Fruit fly (Drosophila melanogaster): ENCODE measurements around the gene CG31998.
A peak's percentile ranks its signal among the peaks of the same experiment; 100 is the strongest.

Gene CG31998

dm6 chr4:181639-182038 is 24.1 kb downstream of the CG31998 start:
- TF ChIP-seq CG30020 (tag; optimal IDR thresholded peaks at IDR 0.05) (peak; percentile 88), sens (GFP tag) (peak; percentile 53), Opbp (GFP tag; IDR thresholded peaks at IDR 0.05; ENCODE audit: partially characterized antibody) (no peak), jing (GFP tag; optimal IDR thresholded peaks at IDR 0.05) (no peak), MESR4 (GFP tag; optimal IDR thresholded peaks at IDR 0.05) (peak; percentile 5), Dad (GFP tag; optimal IDR thresholded peaks at IDR 0.05) (no peak), ewg (GFP tag; optimal IDR thresholded peaks at IDR 0.05) (no peak), CG17802 (tag; optimal IDR thresholded peaks at IDR 0.05) (peak; percentile 78), sna (GFP tag; IDR thresholded peaks at IDR 0.05; ENCODE audit: partially characterized antibody) (no peak), CG12299 (tag; optimal IDR thresholded peaks at IDR 0.05) (no peak), Trl (optimal IDR thresholded peaks at IDR 0.05) (no peak), Trl (GFP tag; optimal IDR thresholded peaks at IDR 0.05) (no peak), row (GFP tag; IDR thresholded peaks at IDR 0.05) (peak; percentile 38; the same call in 1 of the 3 replicates), ash1 (GFP tag; optimal IDR thresholded peaks at IDR 0.05) (no peak), H15 (GFP tag; IDR thresholded peaks at IDR 0.05) (no peak), onecut (GFP tag; IDR thresholded peaks at IDR 0.05) (peak; percentile 5; the same call in 1 of the 2 replicates), CG9727 (GFP tag; optimal IDR thresholded peaks at IDR 0.05) (no peak), CG8290 (GFP tag; optimal IDR thresholded peaks at IDR 0.05) (peak; percentile 23), CG8290 (tag; optimal IDR thresholded peaks at IDR 0.05) (peak in 1 of 2 experiments; percentile 58), Med (GFP tag) (peak; percentile 84), CG1603 (tag; optimal IDR thresholded peaks at IDR 0.05) (peak; percentile 73), sc (optimal IDR thresholded peaks at IDR 0.05) (no peak), sc (GFP tag; optimal IDR thresholded peaks at IDR 0.05) (no peak), CG17359 (tag; optimal IDR thresholded peaks at IDR 0.05) (peak; percentile 5), stc (GFP tag; IDR thresholded peaks at IDR 0.05) (no peak), D19A (tag; optimal IDR thresholded peaks at IDR 0.05) (peak; percentile 24), ara (GFP tag; IDR thresholded peaks at IDR 0.05) (no peak), Dref (GFP tag; IDR thresholded peaks at IDR 0.05) (no peak), caup (GFP tag; optimal IDR thresholded peaks at IDR 0.05; ENCODE audit: severe bottlenecking) (peak; percentile 24), Pdp1 (GFP tag; optimal IDR thresholded peaks at IDR 0.05) (peak in 1 of 2 experiments; percentile 77), nerfin-2 (GFP tag; IDR thresholded peaks at IDR 0.05; ENCODE audit: partially characterized antibody) (no peak), CG12769 (tag; optimal IDR thresholded peaks at IDR 0.05) (peak; percentile 8), Drgx (GFP tag; IDR thresholded peaks at IDR 0.05) (no peak), wek (GFP tag; optimal IDR thresholded peaks at IDR 0.05) (peak; percentile 32), pfk (GFP tag; optimal IDR thresholded peaks at IDR 0.05) (peak; percentile 63), CG11723 (GFP tag; optimal IDR thresholded peaks at IDR 0.05) (peak; percentile 85), Max (GFP tag; optimal IDR thresholded peaks at IDR 0.05) (no peak), ato (GFP tag; IDR thresholded peaks at IDR 0.05; ENCODE audit: partially characterized antibody) (no peak), CG2199 (GFP tag; IDR thresholded peaks at IDR 0.05) (peak; percentile 91), Deaf1 (tag; optimal IDR thresholded peaks at IDR 0.05) (peak; percentile 91)

DNA sequence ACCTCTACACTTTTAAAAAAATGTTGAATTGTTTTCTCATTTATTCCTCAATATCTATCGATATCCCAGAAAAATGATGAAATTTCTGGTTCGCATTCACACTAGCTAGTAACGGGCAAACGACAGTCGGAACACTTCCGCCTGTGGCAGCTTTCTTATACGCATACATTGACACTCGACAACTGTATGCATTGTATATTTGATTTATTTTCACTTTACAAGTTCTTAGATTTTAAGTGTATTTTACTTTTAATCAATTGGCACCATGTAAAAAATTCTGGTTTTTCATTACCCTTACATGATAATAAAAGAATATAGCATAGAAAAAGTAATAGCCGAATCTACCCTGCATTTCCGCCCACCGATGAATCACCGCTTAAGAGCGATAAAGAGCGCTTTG is 25.0 kb downstream of the CG31998 start:
- TF ChIP-seq ssp (GFP tag; IDR thresholded peaks at IDR 0.05), result peak; percentile 90
- peak; percentile 1 for TF ChIP-seq CG34376 (GFP tag; optimal IDR thresholded peaks at IDR 0.05)
- no peak for TF ChIP-seq dimm (GFP tag; IDR thresholded peaks at IDR 0.05)
- TF ChIP-seq Ets97D (GFP tag; optimal IDR thresholded peaks at IDR 0.05), result peak; percentile 33
- peak; percentile 7 for TF ChIP-seq Sry-δ (GFP tag; optimal IDR thresholded peaks at IDR 0.05)
- no peak for TF ChIP-seq CG11560 (tag; IDR thresholded peaks at IDR 0.05)
- no peak for TF ChIP-seq Bdp1 (GFP tag; optimal IDR thresholded peaks at IDR 0.05)
- peak; percentile 95 for TF ChIP-seq CG30020 (tag; optimal IDR thresholded peaks at IDR 0.05)
- TF ChIP-seq CG11723 (GFP tag; optimal IDR thresholded peaks at IDR 0.05), result peak; percentile 73
- no peak for TF ChIP-seq Hmx (GFP tag; optimal IDR thresholded peaks at IDR 0.05)
- TF ChIP-seq row (GFP tag; IDR thresholded peaks at IDR 0.05), result peak; percentile 55; the same call in 2 of the 3 replicates
- TF ChIP-seq pzg (GFP tag; optimal IDR thresholded peaks at IDR 0.05), result peak; percentile 15
- peak; percentile 59 for TF ChIP-seq CG1603 (tag; optimal IDR thresholded peaks at IDR 0.05)
- no peak for TF ChIP-seq CG32532 (GFP tag; IDR thresholded peaks at IDR 0.05)
- no peak for TF ChIP-seq CG10274 (GFP tag; optimal IDR thresholded peaks at IDR 0.05)
- TF ChIP-seq CG1024 (GFP tag; IDR thresholded peaks at IDR 0.05), result peak; percentile 84
- peak; percentile 80 for TF ChIP-seq Med (GFP tag)
- no peak for TF ChIP-seq CG3995 (GFP tag; optimal IDR thresholded peaks at IDR 0.05)
